Worm (Caenorhabditis elegans) whole organism, L2 larva: Measurements from ENCODE around the gene Y27F2A.8.
"Not testable (repeated sequence)": the region's sequence is repeated elsewhere in the genome, so short reads cannot be mapped to it uniquely, and the experiment has no call there.

Experiments used
- alr-1 ChIP-seq: fragments of 150-350 bp; optimal IDR thresholded peaks from 2 replicates; lab custom pipeline; 2014; ENCODE audit warnings: missing biosample characterization, missing genetic modification characterization
- aly-2 ChIP-seq: fragments of 150-350 bp; optimal IDR thresholded peaks from 2 replicates; lab custom pipeline; 2014; ENCODE audit warnings: missing biosample characterization, missing genetic modification characterization
- ama-1 ChIP-seq: fragments of 150-350 bp; optimal IDR thresholded peaks from 2 replicates; lab custom pipeline; 2018; ENCODE audit warnings: inconsistent platforms
- elt-3 ChIP-seq: sonication (generic microtip); optimal IDR thresholded peaks from 2 replicates; lab custom pipeline; 2017; ENCODE audit warnings: missing biosample characterization, missing genetic modification characterization
- lin-13 ChIP-seq: fragments of 150-350 bp; optimal IDR thresholded peaks from 2 replicates; lab custom pipeline; 2014; ENCODE audit warnings: missing biosample characterization, missing genetic modification reagents, missing genetic modification characterization
- nhr-21 ChIP-seq: fragments of 150-350 bp; optimal IDR thresholded peaks from 2 replicates; lab custom pipeline; 2014; ENCODE audit warnings: missing biosample characterization, missing genetic modification characterization
- skn-1 ChIP-seq: sonication (generic microtip); optimal IDR thresholded peaks from 2 replicates; lab custom pipeline; 2017; ENCODE audit warnings: missing biosample characterization, missing genetic modification characterization
- sma-3 ChIP-seq: sonication (generic microtip); optimal IDR thresholded peaks from 2 replicates; lab custom pipeline; 2016; ENCODE audit warnings: missing genetic modification reagents, missing genetic modification characterization, missing compliant biosample characterization
- snpc-4 ChIP-seq: fragments of 150-350 bp; optimal IDR thresholded peaks from 2 replicates; lab custom pipeline; 2014; ENCODE audit warnings: missing biosample characterization, missing genetic modification characterization
- unc-55 ChIP-seq: fragments of 150-350 bp; sonication (generic microtip); optimal IDR thresholded peaks from 3 replicates; lab custom pipeline; 2014; ENCODE audit warnings: missing biosample characterization, missing genetic modification reagents, missing genetic modification characterization
- unc-62 ChIP-seq: fragments of 150-350 bp; optimal IDR thresholded peaks from 2 replicates; lab custom pipeline; 2014; ENCODE audit warnings: missing biosample characterization, missing genetic modification reagents, missing genetic modification characterization
- zag-1 ChIP-seq: fragments of 150-350 bp; optimal IDR thresholded peaks from 2 replicates; lab custom pipeline; 2014; ENCODE audit warnings: missing biosample characterization, missing genetic modification characterization
- ztf-11 ChIP-seq: sonication (generic microtip); optimal IDR thresholded peaks from 2 replicates; lab custom pipeline; 2017; ENCODE audit warnings: missing biosample characterization, missing genetic modification characterization
- ztf-4 ChIP-seq: fragments of 150-350 bp; optimal IDR thresholded peaks from 2 replicates; lab custom pipeline; 2014; ENCODE audit warnings: missing biosample characterization, missing genetic modification characterization

ce11 chrII:3191544-3191943 is 8.0 kb downstream of the Y27F2A.8 start, which contains the start of gene Y27F2A.9:
- TF ChIP-seq lin-13; snpc-4 (tag; lab: Kevin White, UChicago); ama-1 (lab: Kevin White, UChicago); nhr-21; aly-2 (tag; lab: Kevin White, UChicago); skn-1; zag-1 (tag; lab: Kevin White, UChicago); unc-62 (GFP tag; lab: Kevin White, UChicago); alr-1 (tag; lab: Kevin White, UChicago); unc-55 (GFP tag; lab: Kevin White, UChicago); elt-3; sma-3; ztf-4; ztf-11: not testable (repeated sequence)
